Worm (Caenorhabditis elegans): ENCODE results near the gene F57A8.7.

The F57A8.7 gene

ce11 chrV:10064221-10064620 is 11.3 kb upstream of the F57A8.7 start, which contains the start of gene fipr-13:
Gene fipr-13 (plus strand): TSS chrV:10064521.
- TF ChIP-seq dpl-1 (GFP tag; optimal IDR thresholded peaks at IDR 0.05) (no peak), unc-98 (GFP tag; IDR thresholded peaks at IDR 0.05) (no peak), unc-86 (tag; optimal IDR thresholded peaks at IDR 0.05) (no peak), ets-5 (GFP tag; IDR thresholded peaks at IDR 0.05) (no peak), ama-1 (optimal IDR thresholded peaks at IDR 0.05) (no peak), fkh-8 (tag; optimal IDR thresholded peaks at IDR 0.05) (no peak), mef-2 (tag; optimal IDR thresholded peaks at IDR 0.05) (no peak), nhr-77 (tag; optimal IDR thresholded peaks at IDR 0.05) (no peak)

ce11 chrV:10065679-10066078 is 9.9 kb upstream of the F57A8.7 start:
- TF ChIP-seq fkh-4 (tag; optimal IDR thresholded peaks at IDR 0.05; ENCODE audit: borderline replicate concordance) = peak; percentile 84
- peak; percentile 93 for TF ChIP-seq dsc-1 (tag; optimal IDR thresholded peaks at IDR 0.05)
- TF ChIP-seq unc-62 (GFP tag; optimal IDR thresholded peaks at IDR 0.05) = no peak

- TF ChIP-seq zag-1 (tag; optimal IDR thresholded peaks at IDR 0.05) (no peak), alr-1 (tag; optimal IDR thresholded peaks at IDR 0.05; ENCODE audit: borderline replicate concordance) (no peak), aly-2 (tag; optimal IDR thresholded peaks at IDR 0.05) (no peak), elt-2 (tag; optimal IDR thresholded peaks at IDR 0.05) (no peak), unc-86 (tag; optimal IDR thresholded peaks at IDR 0.05) (no peak), nhr-12 (tag; optimal IDR thresholded peaks at IDR 0.05) (no peak), nhr-237 (tag; optimal IDR thresholded peaks at IDR 0.05) (no peak), ets-5 (GFP tag; IDR thresholded peaks at IDR 0.05) (no peak), pax-3 (tag; optimal IDR thresholded peaks at IDR 0.05) (no peak), mdl-1 (tag; optimal IDR thresholded peaks at IDR 0.05) (no peak), ztf-11 (tag; optimal IDR thresholded peaks at IDR 0.05) (no peak), dsc-1 (tag; optimal IDR thresholded peaks at IDR 0.05) (no peak), lin-14 (GFP tag; optimal IDR thresholded peaks at IDR 0.05) (no peak), nhr-85 (tag) (no peak), C16A3.4 (tag; optimal IDR thresholded peaks at IDR 0.05) (no peak)
Observed at ce11 chrV:10066769-10067168, 8.8 kb upstream of the F57A8.7 start, which contains the start of gene npr-39. Gene npr-39 (plus strand): TSS chrV:10067069.

- TF ChIP-seq nhr-90 (tag; optimal IDR thresholded peaks at IDR 0.05; ENCODE audit: poor library complexity) (no peak), mep-1 (tag; optimal IDR thresholded peaks at IDR 0.05) (no peak), ztf-11 (tag; optimal IDR thresholded peaks at IDR 0.05) (no peak), hpl-2 (GFP tag; optimal IDR thresholded peaks at IDR 0.05) (no peak), xbp-1 (tag; optimal IDR thresholded peaks at IDR 0.05) (no peak), nhr-20 (tag; optimal IDR thresholded peaks at IDR 0.05) (no peak), unc-62 (GFP tag; optimal IDR thresholded peaks at IDR 0.05) (no peak), zip-4 (GFP tag; optimal IDR thresholded peaks at IDR 0.05) (no peak), unc-86 (tag; optimal IDR thresholded peaks at IDR 0.05) (no peak), Y116A8C.19 (tag; optimal IDR thresholded peaks at IDR 0.05; ENCODE audit: borderline replicate concordance) (no peak), skn-1 (tag; optimal IDR thresholded peaks at IDR 0.05) (no peak), fkh-10 (GFP tag; optimal IDR thresholded peaks at IDR 0.05) (no peak), ces-1 (GFP tag; optimal IDR thresholded peaks at IDR 0.05) (no peak), snu-23 (GFP tag; optimal IDR thresholded peaks at IDR 0.05) (no peak), mab-9 (GFP tag; IDR thresholded peaks at IDR 0.05) (no peak), ceh-8 (GFP tag; optimal IDR thresholded peaks at IDR 0.05) (no peak)
Observed at ce11 chrV:10070541-10070940, 5.0 kb upstream of the F57A8.7 start, which contains the start of gene nhr-192. Gene nhr-192 (minus strand): TSS chrV:10070641.

ce11 chrV:10072721-10073120 is 2.8 kb upstream of the F57A8.7 start:
- TF ChIP-seq xbp-1 (tag; optimal IDR thresholded peaks at IDR 0.05) = no peak
- no peak for TF ChIP-seq vab-15 (tag; optimal IDR thresholded peaks at IDR 0.05)
- TF ChIP-seq egl-27 (tag; optimal IDR thresholded peaks at IDR 0.05) = no peak
- no peak for TF ChIP-seq mep-1 (tag; optimal IDR thresholded peaks at IDR 0.05)
- no peak for TF ChIP-seq unc-62 (GFP tag; optimal IDR thresholded peaks at IDR 0.05)
- no peak for TF ChIP-seq nhr-19 (GFP tag; conservative IDR thresholded peaks at IDR 0.05)
- no peak for TF ChIP-seq nhr-85 (tag)
- no peak for TF ChIP-seq mab-9 (GFP tag; IDR thresholded peaks at IDR 0.05)
- TF ChIP-seq lin-14 (GFP tag; optimal IDR thresholded peaks at IDR 0.05) = no peak
- TF ChIP-seq fkh-8 (tag; optimal IDR thresholded peaks at IDR 0.05) = no peak
- TF ChIP-seq dsc-1 (tag; optimal IDR thresholded peaks at IDR 0.05) = no peak
- TF ChIP-seq nhr-20 (tag; optimal IDR thresholded peaks at IDR 0.05) = no peak
- TF ChIP-seq jun-1 (tag; optimal IDR thresholded peaks at IDR 0.05) = no peak
- TF ChIP-seq nhr-76 (tag; optimal IDR thresholded peaks at IDR 0.05) = no peak
- no peak for TF ChIP-seq snu-23 (GFP tag; optimal IDR thresholded peaks at IDR 0.05)
- no peak for TF ChIP-seq unc-98 (GFP tag; IDR thresholded peaks at IDR 0.05)
- TF ChIP-seq dpl-1 (GFP tag; optimal IDR thresholded peaks at IDR 0.05) = no peak
- no peak for TF ChIP-seq zip-4 (GFP tag; optimal IDR thresholded peaks at IDR 0.05)
- TF ChIP-seq fos-1 (tag; optimal IDR thresholded peaks at IDR 0.05) = no peak
